Worm (Caenorhabditis elegans) whole organism, early embryonic: ENCODE measurements around the gene F35C5.12.

Experiments
- B0310.2 ChIP-seq: sonication (generic microtip); optimal IDR thresholded peaks from 2 replicates; lab custom pipeline; 2016; ENCODE audit warnings: mild to moderate bottlenecking, missing genetic modification characterization, missing compliant biosample characterization
- F13C5.2 ChIP-seq: sonication (generic microtip); optimal IDR thresholded peaks from 2 replicates; lab custom pipeline; 2017; ENCODE audit warnings: mild to moderate bottlenecking, missing genetic modification characterization, inconsistent platforms, missing compliant biosample characterization
- aly-1 ChIP-seq: sonication (generic microtip); optimal IDR thresholded peaks from 2 replicates; lab custom pipeline; 2016; ENCODE audit warnings: missing genetic modification characterization, missing compliant biosample characterization
- ama-1 ChIP-seq: fragments of 150-350 bp; optimal IDR thresholded peaks from 2 replicates; lab custom pipeline; 2014
- ceh-13 ChIP-seq: fragments of 200-800 bp; sonication (Bioruptor generic); optimal IDR thresholded peaks from 2 replicates; lab custom pipeline; 2018; ENCODE audit warnings: mild to moderate bottlenecking, missing genetic modification characterization, missing compliant biosample characterization
- ceh-36 ChIP-seq: sonication (generic microtip); optimal IDR thresholded peaks from 2 replicates; lab custom pipeline; 2016; ENCODE audit warnings: missing genetic modification characterization, inconsistent platforms, missing compliant biosample characterization
- ets-7 ChIP-seq: sonication (generic microtip); optimal IDR thresholded peaks from 2 replicates; lab custom pipeline; 2016; ENCODE audit warnings: missing genotype, missing genetic modification characterization, missing compliant biosample characterization
- flt-1 ChIP-seq: fragments of 200-800 bp; sonication (Bioruptor generic); IDR thresholded peaks from 2 replicates; pipeline ENCODE4 v1.3.6; 2022; ENCODE audit warnings: missing genetic modification characterization, missing compliant biosample characterization
- hmbx-1 ChIP-seq: sonication (generic microtip); optimal IDR thresholded peaks from 2 replicates; lab custom pipeline; 2016; ENCODE audit warnings: mild to moderate bottlenecking, missing genetic modification characterization, missing compliant biosample characterization
- hmg-4 ChIP-seq: fragments of 200-800 bp; sonication (Bioruptor generic); optimal IDR thresholded peaks from 2 replicates; lab custom pipeline; 2018; ENCODE audit warnings: mild to moderate bottlenecking, missing genetic modification characterization, missing compliant biosample characterization
- hnd-1 ChIP-seq: sonication (generic microtip); optimal IDR thresholded peaks from 2 replicates; lab custom pipeline; 2016; ENCODE audit warnings: missing genetic modification characterization, missing compliant biosample characterization
- pes-1 ChIP-seq: fragments of 200-800 bp; sonication (Bioruptor generic); IDR thresholded peaks from 2 replicates; pipeline ENCODE4 v1.3.6; 2022; ENCODE audit warnings: missing genetic modification reagents, missing genetic modification characterization, missing compliant biosample characterization
- scrt-1 ChIP-seq: fragments of 200-800 bp; sonication (Bioruptor generic); IDR thresholded peaks from 2 replicates; pipeline ENCODE4 v1.3.6; 2022; ENCODE audit warnings: missing genetic modification characterization, missing compliant biosample characterization
- sea-1 ChIP-seq: fragments of 200-800 bp; sonication (Bioruptor generic); conservative IDR thresholded peaks from 2 replicates; pipeline ENCODE4 v1.3.6; 2022; ENCODE audit warnings: missing genetic modification characterization, missing compliant biosample characterization
- tbx-11 ChIP-seq: fragments of 200-800 bp; sonication (Bioruptor generic); IDR thresholded peaks from 2 replicates; pipeline ENCODE4 v1.3.6; 2022; ENCODE audit warnings: missing genetic modification characterization, missing compliant biosample characterization
- tbx-37 ChIP-seq: fragments of 200-800 bp; sonication (Bioruptor generic); conservative IDR thresholded peaks from 2 replicates; pipeline ENCODE4 v1.3.6; 2022; ENCODE audit warnings: missing genetic modification reagents, missing genetic modification characterization, missing compliant biosample characterization
- tra-4 ChIP-seq: sonication (generic microtip); optimal IDR thresholded peaks from 2 replicates; lab custom pipeline; 2017; ENCODE audit warnings: missing genetic modification characterization, missing compliant biosample characterization

The F35C5.12 gene

ce11 chrII:12904174-12904573, 10.2 kb downstream of the F35C5.12 start, which contains the start of gene clec-66:
clec-66 (plus strand) TSS chrII:12904398.
- TF ChIP-seq hmbx-1 (tag; lab: Kevin White, UChicago) (no peak), ceh-36 (no peak), flt-1 (no peak), tbx-11 (no peak), hmg-4 (GFP tag; lab: Kevin White, UChicago) (no peak), sea-1 (GFP tag; lab: Robert Waterston, UW) (no peak), tra-4 (no peak), pes-1 (GFP tag; lab: Robert Waterston, UW) (no peak), ceh-13 (no peak), tbx-37 (GFP tag; lab: Robert Waterston, UW) (no peak), aly-1 (no peak), scrt-1 (GFP tag; lab: Robert Waterston, UW) (no peak), ama-1 (lab: Kevin White, UChicago) (no peak), B0310.2 (tag; lab: Kevin White, UChicago) (no peak)

ce11 chrII:12901025-12901424, 13.3 kb downstream of the F35C5.12 start, which contains the start of gene clec-65:
clec-65 (plus strand) TSS chrII:12901325.
- no peak for TF ChIP-seq tbx-37 (GFP tag; lab: Robert Waterston, UW)
- no peak for TF ChIP-seq sea-1 (GFP tag; lab: Robert Waterston, UW)
- no peak for TF ChIP-seq hmbx-1 (tag; lab: Kevin White, UChicago)
- no peak for TF ChIP-seq pes-1 (GFP tag; lab: Robert Waterston, UW)
- TF ChIP-seq hmg-4 (GFP tag; lab: Kevin White, UChicago), result no peak
- TF ChIP-seq ceh-36, result no peak
- TF ChIP-seq scrt-1 (GFP tag; lab: Robert Waterston, UW), result no peak
- TF ChIP-seq ceh-13, result no peak
- TF ChIP-seq ets-7 (tag; lab: Kevin White, UChicago), result no peak

- no peak for TF ChIP-seq sea-1 (GFP tag; lab: Robert Waterston, UW)
- no peak for TF ChIP-seq flt-1
- no peak for TF ChIP-seq F13C5.2 (tag; lab: Kevin White, UChicago)
- TF ChIP-seq tra-4, result no peak
- TF ChIP-seq tbx-11, result no peak
- TF ChIP-seq tbx-37 (GFP tag; lab: Robert Waterston, UW), result no peak
- no peak for TF ChIP-seq B0310.2 (tag; lab: Kevin White, UChicago)
- TF ChIP-seq hmbx-1 (tag; lab: Kevin White, UChicago), result no peak
- no peak for TF ChIP-seq pes-1 (GFP tag; lab: Robert Waterston, UW)
- TF ChIP-seq ama-1 (lab: Kevin White, UChicago), result no peak
- no peak for TF ChIP-seq ceh-13
- TF ChIP-seq ets-7 (tag; lab: Kevin White, UChicago), result no peak
- no peak for TF ChIP-seq aly-1
- TF ChIP-seq hmg-4 (GFP tag; lab: Kevin White, UChicago), result no peak
These were observed 16.4 kb downstream of the F35C5.12 start, which contains the start of gene clec-64 for ce11 chrII:12897942-12898341. clec-64 (plus strand) TSS chrII:12898242.

- TF ChIP-seq aly-1, result no peak
- no peak for TF ChIP-seq sea-1 (GFP tag; lab: Robert Waterston, UW)
- TF ChIP-seq ceh-13, result no peak
- TF ChIP-seq tra-4, result no peak
- TF ChIP-seq scrt-1 (GFP tag; lab: Robert Waterston, UW), result no peak
- TF ChIP-seq hnd-1 (tag; lab: Kevin White, UChicago), result no peak
- no peak for TF ChIP-seq ama-1 (lab: Kevin White, UChicago)
- no peak for TF ChIP-seq F13C5.2 (tag; lab: Kevin White, UChicago)
- no peak for TF ChIP-seq flt-1
- no peak for TF ChIP-seq tbx-37 (GFP tag; lab: Robert Waterston, UW)
These were observed 17.0 kb downstream of the F35C5.12 start for ce11 chrII:12897361-12897760.

ce11 chrII:12896666-12897065, 17.7 kb downstream of the F35C5.12 start:
- TF ChIP-seq ama-1 (lab: Kevin White, UChicago), result no peak
- no peak for TF ChIP-seq hmbx-1 (tag; lab: Kevin White, UChicago)
- TF ChIP-seq F13C5.2 (tag; lab: Kevin White, UChicago), result no peak
- no peak for TF ChIP-seq scrt-1 (GFP tag; lab: Robert Waterston, UW)
- no peak for TF ChIP-seq pes-1 (GFP tag; lab: Robert Waterston, UW)
- no peak for TF ChIP-seq tbx-37 (GFP tag; lab: Robert Waterston, UW)
- no peak for TF ChIP-seq flt-1
- no peak for TF ChIP-seq hnd-1 (tag; lab: Kevin White, UChicago)
- no peak for TF ChIP-seq ceh-36
- TF ChIP-seq tra-4, result no peak
- TF ChIP-seq aly-1, result no peak
- no peak for TF ChIP-seq sea-1 (GFP tag; lab: Robert Waterston, UW)
- TF ChIP-seq B0310.2 (tag; lab: Kevin White, UChicago), result no peak
- TF ChIP-seq hmg-4 (GFP tag; lab: Kevin White, UChicago), result no peak
- TF ChIP-seq ets-7 (tag; lab: Kevin White, UChicago), result no peak
- no peak for TF ChIP-seq tbx-11
- TF ChIP-seq ceh-13, result no peak

- no peak for TF ChIP-seq hmg-4 (GFP tag; lab: Kevin White, UChicago)
- no peak for TF ChIP-seq tbx-37 (GFP tag; lab: Robert Waterston, UW)
- no peak for TF ChIP-seq ets-7 (tag; lab: Kevin White, UChicago)
- TF ChIP-seq scrt-1 (GFP tag; lab: Robert Waterston, UW), result no peak
- TF ChIP-seq flt-1, result no peak
- no peak for TF ChIP-seq pes-1 (GFP tag; lab: Robert Waterston, UW)
- TF ChIP-seq hmbx-1 (tag; lab: Kevin White, UChicago), result no peak
These were observed 19.2 kb downstream of the F35C5.12 start, which contains the start of the genes clec-62 and clec-63 for ce11 chrII:12895078-12895670. clec-62 (minus strand) TSS chrII:12895128. clec-63 (plus strand) TSS chrII:12895638.

ce11 chrII:12892407-12892806, 22.0 kb downstream of the F35C5.12 start:
- TF ChIP-seq hmg-4 (GFP tag; lab: Kevin White, UChicago) (no peak), ceh-13 (no peak), scrt-1 (GFP tag; lab: Robert Waterston, UW) (no peak), hnd-1 (tag; lab: Kevin White, UChicago) (no peak), F13C5.2 (tag; lab: Kevin White, UChicago) (no peak), tbx-37 (GFP tag; lab: Robert Waterston, UW) (no peak), ets-7 (tag; lab: Kevin White, UChicago) (no peak), B0310.2 (tag; lab: Kevin White, UChicago) (no peak), flt-1 (no peak), sea-1 (GFP tag; lab: Robert Waterston, UW) (no peak), hmbx-1 (tag; lab: Kevin White, UChicago) (no peak), tbx-11 (no peak), tra-4 (no peak), ceh-36 (no peak), ama-1 (lab: Kevin White, UChicago) (no peak), pes-1 (GFP tag; lab: Robert Waterston, UW) (no peak), aly-1 (no peak)
